Fruit fly (Drosophila melanogaster): ENCODE results near the gene alpha-Est1.

alpha-Est1 gene

dm6 chr3R:7522266-7522955 is 26.5 kb downstream of the alpha-Est1 start:
- TF ChIP-seq CG14711 (tag; optimal IDR thresholded peaks at IDR 0.05) (peak; percentile 16), cnc (optimal IDR thresholded peaks at IDR 0.05) (peak in 1 of 2 experiments; percentile 31), pad (GFP tag; optimal IDR thresholded peaks at IDR 0.05) (no peak), CG1620 (GFP tag; optimal IDR thresholded peaks at IDR 0.05) (no peak), ovo (GFP tag; optimal IDR thresholded peaks at IDR 0.05) (peak; percentile 27), kay (GFP tag; ENCODE audit: borderline replicate concordance) (peak; percentile 61), CG33017 (tag; optimal IDR thresholded peaks at IDR 0.05) (peak; percentile 59), tj (GFP tag; optimal IDR thresholded peaks at IDR 0.05) (no peak), CG5204 (GFP tag; optimal IDR thresholded peaks at IDR 0.05) (peak; percentile 20), CG7101 (tag; optimal IDR thresholded peaks at IDR 0.05) (peak; percentile 65), CG7045 (GFP tag; optimal IDR thresholded peaks at IDR 0.05) (peak; percentile 5), cic (GFP tag; optimal IDR thresholded peaks at IDR 0.05) (peak; percentile 24), CG11617 (GFP tag; optimal IDR thresholded peaks at IDR 0.05) (no peak), bab1 (GFP tag; optimal IDR thresholded peaks at IDR 0.05) (no peak), Clk (GFP tag; optimal IDR thresholded peaks at IDR 0.05) (no peak), Crg-1 (GFP tag; optimal IDR thresholded peaks at IDR 0.05) (peak; percentile 60), toe (GFP tag; optimal IDR thresholded peaks at IDR 0.05) (peak; percentile 26), Mnt (GFP tag; optimal IDR thresholded peaks at IDR 0.05) (peak; percentile 10), CG12768 (GFP tag; optimal IDR thresholded peaks at IDR 0.05) (peak; percentile 44), Hr96 (GFP tag; optimal IDR thresholded peaks at IDR 0.05) (no peak)

DNA sequence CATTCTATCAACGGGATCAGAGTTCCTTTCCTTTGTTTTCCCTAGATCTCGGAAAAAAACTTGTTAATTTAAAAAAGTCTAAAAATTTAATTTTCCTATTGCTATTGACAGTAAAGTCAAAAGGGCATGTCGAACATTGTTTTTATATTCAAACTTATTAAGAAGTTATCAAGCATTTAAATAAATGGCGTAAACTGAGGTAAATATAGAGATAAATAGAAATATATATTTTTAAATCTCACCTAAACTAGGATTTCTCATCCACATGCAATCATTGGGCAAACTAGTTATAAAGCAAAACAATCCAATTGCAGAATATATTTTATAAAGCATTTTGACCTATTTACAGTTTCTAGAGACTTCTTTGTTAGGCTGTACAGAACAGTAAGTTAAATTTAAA is 29.6 kb downstream of the alpha-Est1 start, which contains the start of gene Ubc84D:
Ubc84D (minus strand) TSS at position 101 of the 400 bp plus-strand sequence.
- no peak for TF ChIP-seq Hr96 (GFP tag; optimal IDR thresholded peaks at IDR 0.05)
- no peak for TF ChIP-seq pad (GFP tag; optimal IDR thresholded peaks at IDR 0.05)
- no peak for TF ChIP-seq toe (GFP tag; optimal IDR thresholded peaks at IDR 0.05)
- no peak for TF ChIP-seq CG1620 (GFP tag; optimal IDR thresholded peaks at IDR 0.05)
- TF ChIP-seq CG11617 (GFP tag; optimal IDR thresholded peaks at IDR 0.05): no peak
- TF ChIP-seq Clk (GFP tag; optimal IDR thresholded peaks at IDR 0.05): no peak
- TF ChIP-seq CG7045 (GFP tag; optimal IDR thresholded peaks at IDR 0.05): no peak
- no peak for TF ChIP-seq bab1 (GFP tag; optimal IDR thresholded peaks at IDR 0.05)
- TF ChIP-seq cic (GFP tag; optimal IDR thresholded peaks at IDR 0.05): no peak
- no peak for TF ChIP-seq CG12768 (GFP tag; optimal IDR thresholded peaks at IDR 0.05)
- TF ChIP-seq tj (GFP tag; optimal IDR thresholded peaks at IDR 0.05): no peak

DNA sequence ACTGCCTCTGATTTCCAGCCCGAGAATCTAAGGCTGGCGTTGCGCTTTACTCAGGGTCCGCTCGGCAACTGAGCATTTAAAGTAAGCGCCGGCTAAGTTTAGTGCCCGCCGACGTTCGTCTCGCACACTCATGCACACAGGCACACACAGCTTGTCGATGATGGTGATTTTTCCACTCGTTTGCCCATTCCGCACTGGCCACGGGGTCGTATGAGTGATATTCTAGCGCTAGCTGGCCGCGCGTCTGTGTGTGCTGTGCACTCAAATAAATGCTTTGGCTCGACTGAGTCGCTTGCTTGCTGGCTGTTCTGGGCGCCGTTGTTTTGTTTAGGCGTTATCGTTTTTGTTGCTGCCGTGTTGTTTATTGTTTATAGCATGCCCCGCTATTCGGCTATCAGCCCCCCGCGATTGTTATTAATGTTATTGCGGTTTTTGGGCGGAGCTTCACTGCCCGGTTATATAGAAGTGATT is 33.3 kb downstream of the alpha-Est1 start, which contains the start of gene alpha-Est8:
alpha-Est8 (minus strand) TSS at position 72 of the 471 bp plus-strand sequence.
- TF ChIP-seq CG7101 (tag; optimal IDR thresholded peaks at IDR 0.05): peak; percentile 28
- no peak for TF ChIP-seq cnc (optimal IDR thresholded peaks at IDR 0.05)
- TF ChIP-seq CG7045 (GFP tag; optimal IDR thresholded peaks at IDR 0.05): peak; percentile 38
- no peak for TF ChIP-seq CG11617 (GFP tag; optimal IDR thresholded peaks at IDR 0.05)
- TF ChIP-seq CG14711 (tag; optimal IDR thresholded peaks at IDR 0.05): peak; percentile 29
- no peak for TF ChIP-seq Crg-1 (GFP tag; optimal IDR thresholded peaks at IDR 0.05)
- TF ChIP-seq CG5204 (GFP tag; optimal IDR thresholded peaks at IDR 0.05): peak; percentile 38
- no peak for TF ChIP-seq bab1 (GFP tag; optimal IDR thresholded peaks at IDR 0.05)
- peak; percentile 3 for TF ChIP-seq tj (GFP tag; optimal IDR thresholded peaks at IDR 0.05)
- peak; percentile 2 for TF ChIP-seq Hr96 (GFP tag; optimal IDR thresholded peaks at IDR 0.05)
- peak; percentile 2 for TF ChIP-seq kay (GFP tag; ENCODE audit: borderline replicate concordance)
- TF ChIP-seq CG33017 (tag; optimal IDR thresholded peaks at IDR 0.05): peak; percentile 51
- TF ChIP-seq CG1620 (GFP tag; optimal IDR thresholded peaks at IDR 0.05): no peak
- TF ChIP-seq cic (GFP tag; optimal IDR thresholded peaks at IDR 0.05): peak; percentile 55
- peak; percentile 14 for TF ChIP-seq pad (GFP tag; optimal IDR thresholded peaks at IDR 0.05)
- peak; percentile 47 for TF ChIP-seq CG12768 (GFP tag; optimal IDR thresholded peaks at IDR 0.05)
- TF ChIP-seq Clk (GFP tag; optimal IDR thresholded peaks at IDR 0.05): peak; percentile 10
- TF ChIP-seq ovo (GFP tag; optimal IDR thresholded peaks at IDR 0.05): peak; percentile 88
- TF ChIP-seq Mnt (GFP tag; optimal IDR thresholded peaks at IDR 0.05): peak; percentile 59
- peak; percentile 31 for TF ChIP-seq toe (GFP tag; optimal IDR thresholded peaks at IDR 0.05)

dm6 chr3R:7514232-7514863 is 34.6 kb downstream of the alpha-Est1 start:
- peak; percentile 64 for TF ChIP-seq kay (GFP tag; ENCODE audit: borderline replicate concordance)
- TF ChIP-seq cnc (optimal IDR thresholded peaks at IDR 0.05): no peak
- TF ChIP-seq CG12768 (GFP tag; optimal IDR thresholded peaks at IDR 0.05): no peak
- TF ChIP-seq Clk (GFP tag; optimal IDR thresholded peaks at IDR 0.05): no peak
- TF ChIP-seq CG7045 (GFP tag; optimal IDR thresholded peaks at IDR 0.05): no peak
- TF ChIP-seq CG14711 (tag; optimal IDR thresholded peaks at IDR 0.05): no peak

dm6 chr3R:7508198-7508837 is 40.6 kb downstream of the alpha-Est1 start:
- peak; percentile 86 for TF ChIP-seq kay (GFP tag; ENCODE audit: borderline replicate concordance)
- TF ChIP-seq CG33017 (tag; optimal IDR thresholded peaks at IDR 0.05): no peak
- TF ChIP-seq cic (GFP tag; optimal IDR thresholded peaks at IDR 0.05): peak; percentile 18
- TF ChIP-seq pad (GFP tag; optimal IDR thresholded peaks at IDR 0.05): no peak
- TF ChIP-seq bab1 (GFP tag; optimal IDR thresholded peaks at IDR 0.05): peak; percentile 5
- no peak for TF ChIP-seq Crg-1 (GFP tag; optimal IDR thresholded peaks at IDR 0.05)
- peak; percentile 1 for TF ChIP-seq tj (GFP tag; optimal IDR thresholded peaks at IDR 0.05)
